Fruit fly (Drosophila melanogaster): ENCODE results near the gene wus.

Gene wus

DNA sequence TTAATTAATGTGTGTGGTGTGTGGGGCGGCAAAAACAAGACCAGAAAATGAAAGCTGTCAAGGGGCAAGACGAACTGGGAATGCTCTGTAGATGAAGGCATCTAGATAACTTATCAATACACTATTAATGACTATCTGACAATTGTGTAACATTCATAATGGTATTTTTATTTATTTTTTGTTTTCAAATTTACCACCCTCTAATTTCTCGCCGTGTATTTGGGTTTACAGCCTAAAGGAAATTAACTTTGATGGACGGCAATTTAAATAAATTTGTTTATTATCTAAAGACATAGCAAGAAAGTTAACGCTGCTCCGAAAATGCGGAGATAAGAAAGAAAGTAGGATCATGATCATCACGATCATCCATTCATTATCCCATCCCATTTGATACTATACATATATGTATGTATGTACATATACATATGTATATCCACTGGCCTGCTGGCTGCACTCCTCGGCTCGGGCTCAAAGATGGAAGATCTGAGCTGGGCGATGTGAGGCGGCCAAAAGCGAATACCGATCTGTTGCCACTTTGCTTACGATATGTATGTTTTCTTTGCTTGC is 7.8 kb downstream of the wus start (continued):
- TF ChIP-seq dsx (GFP tag; optimal IDR thresholded peaks at IDR 0.05; ENCODE audit: poor library complexity, severe bottlenecking), result peak; percentile 5
- no peak for TF ChIP-seq Lpt (GFP tag; optimal IDR thresholded peaks at IDR 0.05)
- TF ChIP-seq CG6276 (GFP tag; optimal IDR thresholded peaks at IDR 0.05), result peak; percentile 28
- TF ChIP-seq Ets96B (tag; optimal IDR thresholded peaks at IDR 0.05), result no peak
- no peak for TF ChIP-seq svp (GFP tag)
- TF ChIP-seq CG6163 (GFP tag; IDR thresholded peaks at IDR 0.05), result no peak
- TF ChIP-seq topi (GFP tag; optimal IDR thresholded peaks at IDR 0.05), result peak; percentile 47
- TF ChIP-seq CG6854 (GFP tag; optimal IDR thresholded peaks at IDR 0.05), result no peak
- no peak for TF ChIP-seq CG8632 (GFP tag; optimal IDR thresholded peaks at IDR 0.05)
- TF ChIP-seq achi (GFP tag; optimal IDR thresholded peaks at IDR 0.05), result peak; percentile 3
- no peak for TF ChIP-seq Sox102F (GFP tag; optimal IDR thresholded peaks at IDR 0.05)
- no peak for TF ChIP-seq Sox14 (GFP tag; optimal IDR thresholded peaks at IDR 0.05)
- peak; percentile 10 for TF ChIP-seq CG11902 (GFP tag; optimal IDR thresholded peaks at IDR 0.05)
- TF ChIP-seq vri (GFP tag; optimal IDR thresholded peaks at IDR 0.05), result no peak
- no peak for TF ChIP-seq net (GFP tag; optimal IDR thresholded peaks at IDR 0.05)
- TF ChIP-seq CG3032 (tag; optimal IDR thresholded peaks at IDR 0.05), result peak; percentile 31
- TF ChIP-seq fkh (GFP tag; optimal IDR thresholded peaks at IDR 0.05), result no peak
- TF ChIP-seq fd59A (GFP tag; optimal IDR thresholded peaks at IDR 0.05), result no peak
- TF ChIP-seq Gug (GFP tag; IDR thresholded peaks at IDR 0.05), result no peak; the same call in 1 of the 2 replicates
- TF ChIP-seq Hr38 (GFP tag; optimal IDR thresholded peaks at IDR 0.05), result no peak
- TF ChIP-seq CG34406 (GFP tag; optimal IDR thresholded peaks at IDR 0.05), result peak; percentile 24
- no peak for TF ChIP-seq CG9139 (GFP tag; optimal IDR thresholded peaks at IDR 0.05)
- TF ChIP-seq CG11294 (GFP tag; IDR thresholded peaks at IDR 0.05), result no peak
- peak; percentile 37 for TF ChIP-seq CG4318 (GFP tag; optimal IDR thresholded peaks at IDR 0.05)
- TF ChIP-seq ss (GFP tag; optimal IDR thresholded peaks at IDR 0.05), result no peak
- peak; percentile 44; the same call in 1 of the 2 replicates for TF ChIP-seq CG15336 (GFP tag; IDR thresholded peaks at IDR 0.05)
- TF ChIP-seq Eip78C (GFP tag), result peak; percentile 66
- TF ChIP-seq OdsH (GFP tag; optimal IDR thresholded peaks at IDR 0.05), result peak; percentile 34
- TF ChIP-seq fd85E (GFP tag; optimal IDR thresholded peaks at IDR 0.05), result no peak
- TF ChIP-seq CG7368 (GFP tag; optimal IDR thresholded peaks at IDR 0.05), result no peak
- peak; percentile 20 for TF ChIP-seq Ets21C (GFP tag; optimal IDR thresholded peaks at IDR 0.05)
- peak; percentile 62 for TF ChIP-seq CG8119 (GFP tag; IDR thresholded peaks at IDR 0.05)
- TF ChIP-seq esn (GFP tag; optimal IDR thresholded peaks at IDR 0.05), result peak; percentile 28
- peak; percentile 52 for TF ChIP-seq Met (GFP tag; optimal IDR thresholded peaks at IDR 0.05)
- TF ChIP-seq Hr39 (GFP tag; optimal IDR thresholded peaks at IDR 0.05), result peak; percentile 27

DNA sequence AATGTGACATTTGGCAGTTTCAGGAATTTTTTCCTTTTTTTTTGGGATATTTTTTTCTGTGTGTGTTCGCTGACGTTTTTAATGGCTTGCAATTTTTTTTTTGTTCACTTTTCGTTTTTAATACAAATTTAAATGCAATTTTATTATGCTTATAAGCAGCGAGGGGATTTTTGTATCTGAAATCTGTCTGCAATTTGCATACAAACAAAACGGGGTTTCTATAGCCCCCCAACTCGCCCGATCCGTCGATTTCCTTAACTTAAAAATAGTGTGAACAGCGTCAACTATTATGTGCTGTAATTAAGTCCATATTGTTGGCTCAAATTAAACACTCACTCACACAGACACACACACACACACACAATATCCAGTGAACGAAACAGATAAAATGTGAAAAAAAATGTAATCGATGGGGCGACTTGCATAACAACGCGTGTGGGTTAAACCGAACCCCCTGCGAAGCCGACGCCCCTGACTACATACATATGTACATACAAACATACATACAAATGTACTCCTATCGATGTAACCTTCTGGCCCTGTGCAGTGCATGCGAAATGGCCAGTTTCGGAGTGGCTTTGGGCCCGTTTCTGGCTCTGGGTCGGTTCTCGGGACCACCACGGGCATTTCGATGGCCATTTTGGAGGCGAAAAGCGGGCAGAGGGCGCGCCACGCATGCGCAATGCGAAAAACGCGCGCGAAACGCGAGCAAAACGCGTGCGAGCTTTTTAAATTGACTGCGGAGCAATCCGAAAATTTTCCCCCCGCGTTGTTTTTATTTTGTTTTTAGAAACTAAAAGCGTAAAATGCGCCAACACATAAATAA is 8.5 kb downstream of the wus start:
- TF ChIP-seq Smox (GFP tag; optimal IDR thresholded peaks at IDR 0.05), result peak; percentile 39
- TF ChIP-seq OdsH (GFP tag; optimal IDR thresholded peaks at IDR 0.05), result peak; percentile 31
- TF ChIP-seq Sox15 (GFP tag; optimal IDR thresholded peaks at IDR 0.05), result peak; percentile 23
- peak; percentile 46 for TF ChIP-seq cyc (GFP tag; optimal IDR thresholded peaks at IDR 0.05)
- TF ChIP-seq fd85E (GFP tag; optimal IDR thresholded peaks at IDR 0.05), result no peak
- TF ChIP-seq Gug (GFP tag; IDR thresholded peaks at IDR 0.05), result no peak
- peak; percentile 45 for TF ChIP-seq Sox102F (GFP tag; optimal IDR thresholded peaks at IDR 0.05)
- TF ChIP-seq CG6808 (GFP tag; optimal IDR thresholded peaks at IDR 0.05), result no peak
- peak; percentile 13 for TF ChIP-seq esn (GFP tag; optimal IDR thresholded peaks at IDR 0.05)
- TF ChIP-seq CG6163 (GFP tag; IDR thresholded peaks at IDR 0.05), result peak; percentile 51; the same call in 2 of the 3 replicates
- TF ChIP-seq CG16779 (tag; optimal IDR thresholded peaks at IDR 0.05), result no peak
- no peak for TF ChIP-seq Hr38 (GFP tag; optimal IDR thresholded peaks at IDR 0.05)
- TF ChIP-seq CG3919 (GFP tag; optimal IDR thresholded peaks at IDR 0.05), result peak; percentile 23
- TF ChIP-seq Eip75B (GFP tag; optimal IDR thresholded peaks at IDR 0.05), result peak; percentile 3
- no peak for TF ChIP-seq CG1621 (tag; optimal IDR thresholded peaks at IDR 0.05)
- no peak for TF ChIP-seq CG3032 (tag; optimal IDR thresholded peaks at IDR 0.05)
- TF ChIP-seq Lpt (GFP tag; optimal IDR thresholded peaks at IDR 0.05), result no peak
- no peak for TF ChIP-seq CG8319 (GFP tag; optimal IDR thresholded peaks at IDR 0.05)
- TF ChIP-seq CG9139 (GFP tag; optimal IDR thresholded peaks at IDR 0.05), result no peak
- no peak for TF ChIP-seq CG6792 (GFP tag; optimal IDR thresholded peaks at IDR 0.05)
- no peak for TF ChIP-seq CG6276 (GFP tag; optimal IDR thresholded peaks at IDR 0.05)
- TF ChIP-seq vri (GFP tag; optimal IDR thresholded peaks at IDR 0.05), result no peak
- no peak for TF ChIP-seq CG4318 (GFP tag; optimal IDR thresholded peaks at IDR 0.05)
- no peak for TF ChIP-seq CG11762 (GFP tag; optimal IDR thresholded peaks at IDR 0.05; ENCODE audit: insufficient read depth)
- TF ChIP-seq Hr4 (GFP tag; optimal IDR thresholded peaks at IDR 0.05), result no peak
- TF ChIP-seq ss (GFP tag; optimal IDR thresholded peaks at IDR 0.05), result no peak
- TF ChIP-seq dsx (GFP tag; optimal IDR thresholded peaks at IDR 0.05; ENCODE audit: poor library complexity, severe bottlenecking), result no peak

All from whole organism, prepupa.